Fruit fly (Drosophila melanogaster): ENCODE measurements around the gene CG3557.
A peak's percentile ranks its signal among the peaks of the same experiment; 100 is the strongest.

CG3557 gene

dm6 chr2L:2373818-2374746 lies 11.5 kb downstream of the CG3557 start, which contains the start of the genes CG3609 and CG15390:
CG3609 (minus strand) TSS chr2L:2374627.
CG15390 (plus strand) TSS chr2L:2374713.
- TF ChIP-seq CG2129 (GFP tag; IDR thresholded peaks at IDR 0.05; ENCODE audit: partially characterized antibody) (no peak), Med (GFP tag) (peak; percentile 99), twi (tag; optimal IDR thresholded peaks at IDR 0.05) (peak; percentile 55), sna (GFP tag; IDR thresholded peaks at IDR 0.05; ENCODE audit: partially characterized antibody) (no peak), Doc2 (GFP tag; IDR thresholded peaks at IDR 0.05) (no peak), H15 (GFP tag; IDR thresholded peaks at IDR 0.05) (peak; percentile 74; the same call in 2 of the 3 replicates), HLH3B (GFP tag; IDR thresholded peaks at IDR 0.05) (peak; percentile 76), CG9727 (GFP tag; optimal IDR thresholded peaks at IDR 0.05) (peak; percentile 54), CG8359 (GFP tag; optimal IDR thresholded peaks at IDR 0.05; ENCODE audit: borderline replicate concordance) (no peak), Bdp1 (GFP tag; optimal IDR thresholded peaks at IDR 0.05) (peak; percentile 51), E2f1 (GFP tag; IDR thresholded peaks at IDR 0.05) (peak; percentile 54), CG18476 (GFP tag; optimal IDR thresholded peaks at IDR 0.05) (peak; percentile 38), Gug (GFP tag; IDR thresholded peaks at IDR 0.05) (peak; percentile 92), CG10431 (GFP tag; optimal IDR thresholded peaks at IDR 0.05) (peak; percentile 64), CG1647 (GFP tag; optimal IDR thresholded peaks at IDR 0.05) (peak; percentile 85), CG11723 (GFP tag; optimal IDR thresholded peaks at IDR 0.05) (peak; percentile 68), CG7271 (tag; optimal IDR thresholded peaks at IDR 0.05) (no peak), lilli (GFP tag; optimal IDR thresholded peaks at IDR 0.05) (peak; percentile 96), CG7987 (GFP tag; optimal IDR thresholded peaks at IDR 0.05) (peak; percentile 72), dpn (GFP tag; optimal IDR thresholded peaks at IDR 0.05) (peak; percentile 88 to 92), CG1602 (GFP tag; optimal IDR thresholded peaks at IDR 0.05) (peak; percentile 57), Lim3 (GFP tag; IDR thresholded peaks at IDR 0.05) (no peak), ara (GFP tag; IDR thresholded peaks at IDR 0.05) (peak; percentile 63; the same call in 1 of the 2 replicates), nom (GFP tag; optimal IDR thresholded peaks at IDR 0.05) (peak; percentile 83), CG10654 (GFP tag; optimal IDR thresholded peaks at IDR 0.05) (peak; percentile 1), Mes4 (GFP tag; optimal IDR thresholded peaks at IDR 0.05) (peak; percentile 82), CG1024 (GFP tag; IDR thresholded peaks at IDR 0.05) (peak; percentile 55; the same call in 1 of the 2 replicates), CG14965 (GFP tag; optimal IDR thresholded peaks at IDR 0.05; ENCODE audit: borderline replicate concordance) (peak; percentile 65), Sry-β (GFP tag; optimal IDR thresholded peaks at IDR 0.05) (peak; percentile 33), sima (GFP tag; optimal IDR thresholded peaks at IDR 0.05) (peak; percentile 3), jing (GFP tag; optimal IDR thresholded peaks at IDR 0.05) (no peak), CG16863 (GFP tag; optimal IDR thresholded peaks at IDR 0.05) (peak; percentile 84), ato (GFP tag; IDR thresholded peaks at IDR 0.05; ENCODE audit: partially characterized antibody) (no peak), Stat92E (GFP tag; optimal IDR thresholded peaks at IDR 0.05) (peak in 1 of 3 experiments; percentile 49), so (GFP tag; IDR thresholded peaks at IDR 0.05) (no peak; the same call in 2 of the 3 replicates), CG10274 (GFP tag; optimal IDR thresholded peaks at IDR 0.05) (no peak), hkb (optimal IDR thresholded peaks at IDR 0.05) (no peak), hkb (GFP tag; IDR thresholded peaks at IDR 0.05) (peak; percentile 68), Sin3A (optimal IDR thresholded peaks at IDR 0.05) (peak; percentile 4), CG32532 (GFP tag; IDR thresholded peaks at IDR 0.05) (peak; percentile 91), scrt (GFP tag; optimal IDR thresholded peaks at IDR 0.05) (peak; percentile 58), croc (GFP tag; conservative IDR thresholded peaks at IDR 0.05) (no peak), psq (GFP tag; optimal IDR thresholded peaks at IDR 0.05) (peak; percentile 12), Aef1 (GFP tag; IDR thresholded peaks at IDR 0.05) (peak; percentile 45; the same call in 1 of the 3 replicates), CG12155 (GFP tag; optimal IDR thresholded peaks at IDR 0.05) (peak; percentile 86), CG16779 (GFP tag; IDR thresholded peaks at IDR 0.05) (peak; percentile 92), Hsf (GFP tag; optimal IDR thresholded peaks at IDR 0.05) (peak; percentile 89), Awh (GFP tag; IDR thresholded peaks at IDR 0.05) (peak; percentile 74), tio (GFP tag; optimal IDR thresholded peaks at IDR 0.05) (peak; percentile 23)

Data from whole organism, embryonic.